Worm (Caenorhabditis elegans): ENCODE measurements around the gene D2096.12.

DNA sequence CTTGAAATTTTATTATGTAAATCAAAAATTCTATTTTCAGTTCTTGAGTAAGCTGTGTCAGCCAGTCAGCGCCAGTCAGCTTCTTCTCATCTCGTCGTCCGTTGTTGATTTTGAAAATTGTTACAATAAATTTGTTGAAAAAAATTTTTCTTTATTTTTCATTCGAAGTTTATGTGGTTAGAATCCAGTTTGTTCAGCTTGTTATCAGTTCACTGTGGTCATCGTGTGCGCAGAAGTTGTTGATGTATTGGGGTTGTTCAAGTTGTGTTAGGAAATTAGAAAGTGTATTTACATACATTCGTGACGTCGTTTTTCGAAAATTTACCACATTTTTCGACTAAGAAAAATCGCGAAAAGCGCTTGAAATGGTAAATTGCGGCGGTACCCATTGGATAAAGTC lies 34.6 kb downstream of the D2096.12 start:
- TF ChIP-seq ets-7 (tag; optimal IDR thresholded peaks at IDR 0.05) (no peak), B0310.2 (tag; optimal IDR thresholded peaks at IDR 0.05) (no peak)
